Fruit fly (Drosophila melanogaster) whole organism, prepupa: ENCODE data around the gene Gr93b.
A peak's percentile ranks its signal among the peaks of the same experiment; 100 is the strongest.

ENCODE experiments used
- CG10631 ChIP-seq: fragments of 200-800 bp; sonication (Bioruptor generic); optimal IDR thresholded peaks from 2 replicates; lab custom pipeline; 2016; ENCODE audit warnings: missing biosample characterization, missing genetic modification characterization
- CG10669 ChIP-seq: fragments of 200-800 bp; sonication (Bioruptor generic); optimal IDR thresholded peaks from 3 replicates; lab custom pipeline; 2018; ENCODE audit warnings: missing biosample characterization, mild to moderate bottlenecking, missing genetic modification characterization, moderate library complexity
- CG11294 ChIP-seq: fragments of 200-800 bp; sonication (Bioruptor generic); IDR thresholded peaks from 2 replicates; pipeline ENCODE4 v1.3.6; 2022; ENCODE audit warnings: missing biosample characterization, missing genetic modification characterization
- CG11762 ChIP-seq: fragments of 200-800 bp; sonication (Bioruptor generic); optimal IDR thresholded peaks from 3 replicates; lab custom pipeline; 2016; ENCODE audit warnings: missing biosample characterization, missing genetic modification characterization; ENCODE audit not compliant: insufficient read depth
- CG11902 ChIP-seq: fragments of 200-800 bp; sonication (Bioruptor generic); optimal IDR thresholded peaks from 3 replicates; lab custom pipeline; 2016; ENCODE audit warnings: missing biosample characterization, missing genetic modification characterization
- CG15336 ChIP-seq: fragments of 200-800 bp; sonication (Bioruptor generic); IDR thresholded peaks from 2 replicates; pipeline ENCODE4 v1.3.6; 2022; ENCODE audit warnings: missing biosample characterization, missing genetic modification characterization
- CG3032 ChIP-seq: fragments of 200-800 bp; optimal IDR thresholded peaks from 2 replicates; lab custom pipeline; 2019; ENCODE audit warnings: missing biosample characterization, mild to moderate bottlenecking, missing genetic modification characterization, moderate library complexity
- CG31627 ChIP-seq: fragments of 200-800 bp; sonication (Bioruptor generic); optimal IDR thresholded peaks from 3 replicates; lab custom pipeline; 2016; ENCODE audit warnings: missing biosample characterization, missing genetic modification characterization
- CG34406 ChIP-seq: fragments of 200-800 bp; sonication (Bioruptor generic); optimal IDR thresholded peaks from 3 replicates; lab custom pipeline; 2016; ENCODE audit warnings: missing biosample characterization, missing genetic modification characterization
- CG3919 ChIP-seq: fragments of 200-800 bp; sonication (Bioruptor generic); optimal IDR thresholded peaks from 3 replicates; lab custom pipeline; 2016; ENCODE audit warnings: missing biosample characterization, missing genetic modification characterization
- CG4318 ChIP-seq: fragments of 200-800 bp; sonication (Bioruptor generic); optimal IDR thresholded peaks from 3 replicates; lab custom pipeline; 2017; ENCODE audit warnings: missing biosample characterization, mild to moderate bottlenecking, missing genetic modification characterization
- CG6163 ChIP-seq: fragments of 200-800 bp; sonication (Bioruptor generic); IDR thresholded peaks from 3 replicates; pipeline ENCODE4 v1.3.6; 2022; ENCODE audit warnings: missing biosample characterization, missing genetic modification characterization
- CG6276 ChIP-seq: fragments of 200-800 bp; sonication (Bioruptor generic); optimal IDR thresholded peaks from 2 replicates; lab custom pipeline; 2017; ENCODE audit warnings: missing biosample characterization, mild to moderate bottlenecking, missing genetic modification characterization
- CG6792 ChIP-seq: fragments of 200-800 bp; sonication (Bioruptor generic); optimal IDR thresholded peaks from 3 replicates; lab custom pipeline; 2016; ENCODE audit warnings: missing biosample characterization, missing genetic modification characterization
- CG6808 ChIP-seq: fragments of 200-800 bp; sonication (Bioruptor generic); optimal IDR thresholded peaks from 3 replicates; lab custom pipeline; 2017; ENCODE audit warnings: missing biosample characterization, missing genetic modification characterization, mild to moderate bottlenecking, moderate library complexity, missing genetic modification reagents
- CG6854 ChIP-seq: fragments of 200-800 bp; sonication (Bioruptor generic); optimal IDR thresholded peaks from 2 replicates; lab custom pipeline; 2017; ENCODE audit warnings: missing biosample characterization, mild to moderate bottlenecking, missing genetic modification characterization
- CG7368 ChIP-seq: fragments of 200-800 bp; sonication (Bioruptor generic); optimal IDR thresholded peaks from 3 replicates; lab custom pipeline; 2016; ENCODE audit warnings: missing biosample characterization, missing genetic modification characterization
- CG8119 ChIP-seq: fragments of 200-800 bp; sonication (Bioruptor generic); IDR thresholded peaks from 3 replicates; pipeline ENCODE4 v1.3.6; 2022; ENCODE audit warnings: missing biosample characterization, missing genetic modification characterization
- CG8319 ChIP-seq: fragments of 200-800 bp; sonication (Bioruptor generic); optimal IDR thresholded peaks from 3 replicates; lab custom pipeline; 2016; ENCODE audit warnings: missing biosample characterization, missing genetic modification characterization
- CG8632 ChIP-seq: fragments of 200-800 bp; sonication (Bioruptor generic); optimal IDR thresholded peaks from 3 replicates; lab custom pipeline; 2016; ENCODE audit warnings: missing biosample characterization, missing genetic modification characterization
- CG9139 ChIP-seq: fragments of 200-800 bp; sonication (Bioruptor generic); optimal IDR thresholded peaks from 3 replicates; lab custom pipeline; 2017; ENCODE audit warnings: missing biosample characterization, mild to moderate bottlenecking, missing genetic modification characterization
- Eip75B ChIP-seq: fragments of 200-800 bp; sonication (Bioruptor generic); optimal IDR thresholded peaks from 3 replicates; lab custom pipeline; 2016; ENCODE audit warnings: missing biosample characterization, missing genetic modification characterization
- Eip78C ChIP-seq: fragments of 200-800 bp; sonication (Bioruptor generic); peaks from one replicate; lab custom pipeline; 2016; ENCODE audit warnings: missing biosample characterization, missing genetic modification characterization
- Eip93F ChIP-seq: fragments of 200-800 bp; sonication (Bioruptor generic); optimal IDR thresholded peaks from 2 replicates; lab custom pipeline; 2016; ENCODE audit warnings: missing biosample characterization, mild to moderate bottlenecking, missing genetic modification characterization
- Ets96B ChIP-seq: fragments of 200-800 bp; optimal IDR thresholded peaks from 2 replicates; lab custom pipeline; 2019; ENCODE audit warnings: missing biosample characterization, mild to moderate bottlenecking, missing genetic modification characterization, moderate library complexity
- Gug ChIP-seq: fragments of 200-800 bp; sonication (Bioruptor generic); IDR thresholded peaks from 2 replicates; pipeline ENCODE4 v1.3.6; 2022; ENCODE audit warnings: missing biosample characterization, missing genetic modification characterization
- Hr38 ChIP-seq: sonication (Bioruptor generic); optimal IDR thresholded peaks from 2 replicates; lab custom pipeline; 2016; ENCODE audit warnings: missing biosample characterization, missing genetic modification characterization
- Lpt ChIP-seq: fragments of 200-800 bp; sonication (Bioruptor generic); optimal IDR thresholded peaks from 3 replicates; lab custom pipeline; 2016; ENCODE audit warnings: missing biosample characterization, missing genetic modification characterization
- Met ChIP-seq: fragments of 200-800 bp; sonication (Bioruptor generic); optimal IDR thresholded peaks from 3 replicates; lab custom pipeline; 2016; ENCODE audit warnings: missing biosample characterization, missing genetic modification characterization
- OdsH ChIP-seq: fragments of 200-800 bp; sonication (Bioruptor generic); optimal IDR thresholded peaks from 3 replicates; lab custom pipeline; 2016; ENCODE audit warnings: missing biosample characterization, missing genetic modification characterization
- Smox ChIP-seq: fragments of 200-800 bp; sonication (Bioruptor generic); optimal IDR thresholded peaks from 3 replicates; lab custom pipeline; 2016; ENCODE audit warnings: missing biosample characterization, missing genetic modification characterization
- Sox14 ChIP-seq: fragments of 200-800 bp; sonication (Bioruptor generic); optimal IDR thresholded peaks from 3 replicates; lab custom pipeline; 2016; ENCODE audit warnings: missing biosample characterization, missing genetic modification characterization
- Sox15 ChIP-seq: fragments of 200-800 bp; sonication (Bioruptor generic); optimal IDR thresholded peaks from 3 replicates; lab custom pipeline; 2016; ENCODE audit warnings: missing biosample characterization, missing genetic modification characterization
- achi ChIP-seq: fragments of 200-800 bp; sonication (Bioruptor generic); optimal IDR thresholded peaks from 3 replicates; lab custom pipeline; 2016; ENCODE audit warnings: missing biosample characterization, missing genetic modification characterization
- acj6 ChIP-seq: fragments of 200-800 bp; sonication (Bioruptor generic); optimal IDR thresholded peaks from 3 replicates; lab custom pipeline; 2016; ENCODE audit warnings: missing biosample characterization, missing genetic modification characterization
- cyc ChIP-seq: fragments of 200-800 bp; sonication (Bioruptor generic); optimal IDR thresholded peaks from 3 replicates; lab custom pipeline; 2016; ENCODE audit warnings: missing biosample characterization, missing genetic modification characterization
- dac ChIP-seq: fragments of 200-800 bp; sonication (Bioruptor generic); optimal IDR thresholded peaks from 2 replicates; lab custom pipeline; 2017; ENCODE audit warnings: missing biosample characterization, mild to moderate bottlenecking, missing genetic modification characterization
- dsx ChIP-seq: fragments of 200-800 bp; optimal IDR thresholded peaks from 3 replicates; lab custom pipeline; 2019; ENCODE audit warnings: missing biosample characterization, mild to moderate bottlenecking, missing genetic modification characterization, moderate library complexity; ENCODE audit not compliant: poor library complexity, severe bottlenecking
- eg ChIP-seq: fragments of 200-800 bp; sonication (Bioruptor generic); IDR thresholded peaks from 3 replicates; pipeline ENCODE4 v1.3.6; 2022; ENCODE audit warnings: missing biosample characterization, missing genetic modification characterization
- esn ChIP-seq: fragments of 200-800 bp; sonication (Bioruptor generic); optimal IDR thresholded peaks from 2 replicates; lab custom pipeline; 2016; ENCODE audit warnings: missing biosample characterization, mild to moderate bottlenecking, missing genetic modification characterization, moderate library complexity
- fd85E ChIP-seq: fragments of 200-800 bp; sonication (Bioruptor generic); optimal IDR thresholded peaks from 3 replicates; lab custom pipeline; 2016; ENCODE audit warnings: missing biosample characterization, missing genetic modification characterization
- fkh ChIP-seq: fragments of 200-800 bp; sonication (Bioruptor generic); optimal IDR thresholded peaks from 3 replicates; lab custom pipeline; 2017; ENCODE audit warnings: missing biosample characterization, mild to moderate bottlenecking, missing genetic modification characterization, moderate library complexity
- lz ChIP-seq: fragments of 200-800 bp; sonication (Bioruptor generic); optimal IDR thresholded peaks from 3 replicates; lab custom pipeline; 2016; ENCODE audit warnings: missing biosample characterization, missing genetic modification characterization
- net ChIP-seq: fragments of 200-800 bp; sonication (Bioruptor generic); optimal IDR thresholded peaks from 3 replicates; lab custom pipeline; 2016; ENCODE audit warnings: missing biosample characterization, missing genetic modification characterization
- pdm3 ChIP-seq: fragments of 200-800 bp; sonication (Bioruptor generic); optimal IDR thresholded peaks from 3 replicates; lab custom pipeline; 2016; ENCODE audit warnings: missing biosample characterization, missing genetic modification characterization
- spab ChIP-seq: fragments of 200-800 bp; sonication (Bioruptor generic); optimal IDR thresholded peaks from 2 replicates; lab custom pipeline; 2017; ENCODE audit warnings: missing biosample characterization, mild to moderate bottlenecking, missing genetic modification characterization, missing genetic modification reagents
- svp ChIP-seq: fragments of 200-800 bp; sonication (Bioruptor generic); peaks from one replicate; lab custom pipeline; 2016; ENCODE audit warnings: missing biosample characterization, missing genetic modification characterization
- topi ChIP-seq: fragments of 200-800 bp; sonication (Bioruptor generic); optimal IDR thresholded peaks from 3 replicates; lab custom pipeline; 2016; ENCODE audit warnings: missing biosample characterization, missing genetic modification characterization
- vri ChIP-seq: fragments of 200-800 bp; sonication (Bioruptor generic); optimal IDR thresholded peaks from 3 replicates; lab custom pipeline; 2016; ENCODE audit warnings: missing biosample characterization, mild to moderate bottlenecking, missing genetic modification characterization

The Gr93b gene

dm6 chr3R:21862137-21862850, 18.7 kb upstream of the Gr93b start (continued):
- peak; percentile 54 for TF ChIP-seq CG10631
- TF ChIP-seq pdm3 (GFP tag; lab: Kevin White, UChicago): peak; percentile 71
- TF ChIP-seq, all 60 proteins: peak for 37

DNA sequence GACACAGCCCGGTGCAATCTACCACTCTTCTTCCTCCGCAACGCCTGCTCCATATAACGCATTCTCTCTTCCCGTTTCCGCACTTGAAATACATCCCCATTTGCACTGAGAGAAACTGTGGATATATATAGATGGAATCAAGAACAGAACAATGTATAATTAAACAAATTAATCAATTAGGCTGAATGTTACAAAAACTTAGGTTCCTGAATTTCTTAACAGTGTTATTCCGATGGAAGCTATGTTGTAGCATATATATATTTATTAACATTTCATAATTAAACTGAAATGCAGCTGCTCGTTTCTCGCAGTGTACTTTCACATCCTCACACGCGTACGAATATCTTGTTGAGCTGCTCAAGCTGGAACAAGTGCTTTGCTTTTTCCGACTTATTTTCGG, 15.9 kb upstream of the Gr93b start:
- TF ChIP-seq CG8119 (GFP tag; lab: Robert Waterston, UW) (peak; percentile 89), Eip75B (GFP tag; lab: Kevin White, UChicago) (peak; percentile 96), acj6 (GFP tag; lab: Kevin White, UChicago) (peak; percentile 92), CG6854 (GFP tag; lab: Kevin White, UChicago) (peak; percentile 87), Ets96B (peak; percentile 78), achi (GFP tag; lab: Kevin White, UChicago) (peak; percentile 92), vri (GFP tag; lab: Kevin White, UChicago) (peak; percentile 91), CG8632 (GFP tag; lab: Kevin White, UChicago) (peak; percentile 92), OdsH (GFP tag; lab: Kevin White, UChicago) (peak; percentile 92), Eip78C (GFP tag; lab: Kevin White, UChicago) (peak; percentile 98), Met (GFP tag; lab: Kevin White, UChicago) (peak; percentile 97), CG31627 (GFP tag; lab: Kevin White, UChicago) (peak; percentile 96), esn (GFP tag; lab: Kevin White, UChicago) (peak; percentile 98), svp (GFP tag; lab: Kevin White, UChicago) (peak; percentile 99), net (GFP tag; lab: Kevin White, UChicago) (peak; percentile 89), CG4318 (GFP tag; lab: Kevin White, UChicago) (peak; percentile 86), CG8319 (GFP tag; lab: Kevin White, UChicago) (peak; percentile 75), fkh (GFP tag; lab: Kevin White, UChicago) (no peak), eg (GFP tag; lab: Robert Waterston, UW) (peak; percentile 79), pdm3 (GFP tag; lab: Kevin White, UChicago) (peak; percentile 93), CG3032 (peak; percentile 82), cyc (GFP tag; lab: Kevin White, UChicago) (peak; percentile 93), CG9139 (GFP tag; lab: Kevin White, UChicago) (peak; percentile 63), dac (GFP tag; lab: Kevin White, UChicago) (peak; percentile 78), CG10669 (peak; percentile 75), spab (GFP tag; lab: Kevin White, UChicago) (peak; percentile 82), CG6808 (GFP tag; lab: Kevin White, UChicago) (peak; percentile 71), Lpt (GFP tag; lab: Kevin White, UChicago) (peak; percentile 73), lz (GFP tag; lab: Kevin White, UChicago) (peak; percentile 96), CG6792 (GFP tag; lab: Kevin White, UChicago) (peak; percentile 94), CG11294 (GFP tag; lab: Robert Waterston, UW) (peak; percentile 53; the same call in 1 of the 2 replicates), CG6163 (GFP tag; lab: Robert Waterston, UW) (peak; percentile 84), topi (peak; percentile 94), CG7368 (GFP tag; lab: Kevin White, UChicago) (peak; percentile 81), CG15336 (GFP tag; lab: Robert Waterston, UW) (peak; percentile 90), CG3919 (GFP tag; lab: Kevin White, UChicago) (peak; percentile 88), fd85E (peak; percentile 39), CG11762 (GFP tag; lab: Kevin White, UChicago) (peak; percentile 68), Sox14 (peak; percentile 93), CG10631 (peak; percentile 88), CG11902 (GFP tag; lab: Kevin White, UChicago) (peak; percentile 83), Hr38 (no peak), Smox (GFP tag; lab: Kevin White, UChicago) (peak; percentile 96), Sox15 (GFP tag; lab: Kevin White, UChicago) (peak; percentile 87), CG34406 (GFP tag; lab: Kevin White, UChicago) (peak; percentile 91), CG6276 (GFP tag; lab: Kevin White, UChicago) (peak; percentile 78), Gug (GFP tag; lab: Robert Waterston, UW) (peak; percentile 69), Eip93F (GFP tag; lab: Kevin White, UChicago) (peak; percentile 93), dsx (GFP tag; lab: Kevin White, UChicago) (peak; percentile 85)
